Worm (Caenorhabditis elegans): ENCODE measurements around the gene F10G7.10.
A peak's percentile ranks its signal among the peaks of the same experiment; 100 is the strongest.

ce11 chrII:4767612-4768011 lies 41.5 kb upstream of the F10G7.10 start:
- TF ChIP-seq mdl-1 (tag; optimal IDR thresholded peaks at IDR 0.05) (no peak), nhr-12 (tag; optimal IDR thresholded peaks at IDR 0.05) (no peak), elt-1 (tag; optimal IDR thresholded peaks at IDR 0.05) (no peak), zag-1 (tag; optimal IDR thresholded peaks at IDR 0.05) (no peak), ceh-28 (tag; optimal IDR thresholded peaks at IDR 0.05) (peak; percentile 27), ztf-4 (tag; optimal IDR thresholded peaks at IDR 0.05) (no peak), ama-1 (optimal IDR thresholded peaks at IDR 0.05) (no peak)
